Worm (Caenorhabditis elegans): Measurements from ENCODE around the gene pcyt-2.2.

pcyt-2.2 gene

DNA sequence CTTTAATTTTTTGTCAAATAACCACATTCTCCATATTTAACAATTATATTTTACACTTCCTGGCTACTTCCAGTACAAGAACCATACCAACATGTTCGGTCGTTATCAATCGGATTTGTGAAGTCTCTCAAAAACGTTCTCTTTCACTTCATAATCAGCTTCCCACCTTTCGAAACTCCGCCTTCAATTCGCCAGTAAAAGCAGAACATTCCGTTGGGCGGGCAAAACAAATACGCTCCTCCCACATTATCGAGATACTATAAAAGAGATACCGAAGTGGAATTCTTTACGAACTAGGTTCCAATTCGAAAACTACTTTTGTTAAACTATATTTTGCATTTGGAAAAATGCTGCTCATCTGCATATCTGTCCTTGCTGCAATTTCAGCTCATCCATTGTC is 46.4 kb downstream of the pcyt-2.2 start, which contains the start of gene zig-3 (continued):
- TF ChIP-seq let-607 (tag; optimal IDR thresholded peaks at IDR 0.05): no peak
- TF ChIP-seq egl-18 (GFP tag; IDR thresholded peaks at IDR 0.05): no peak
- no peak for TF ChIP-seq F39B2.1 (GFP tag; IDR thresholded peaks at IDR 0.05)
- TF ChIP-seq him-1 (tag; optimal IDR thresholded peaks at IDR 0.05): no peak
- no peak for TF ChIP-seq ztf-25 (GFP tag; IDR thresholded peaks at IDR 0.05)

- TF ChIP-seq akir-1 (GFP tag; optimal IDR thresholded peaks at IDR 0.05) (no peak), tbp1 (GFP tag; optimal IDR thresholded peaks at IDR 0.05) (no peak), ceh-79 (tag; optimal IDR thresholded peaks at IDR 0.05) (no peak), nfya-1 (tag; optimal IDR thresholded peaks at IDR 0.05; ENCODE audit: borderline replicate concordance, insufficient read depth) (no peak), D2030.7 (GFP tag; IDR thresholded peaks at IDR 0.05) (no peak), hlh-12 (tag; optimal IDR thresholded peaks at IDR 0.05) (no peak), Y53F4B.3 (GFP tag; IDR thresholded peaks at IDR 0.05) (no peak)
Observed at ce11 chrX:7932453-7932852, 48.4 kb downstream of the pcyt-2.2 start.

Measured in whole organism, young adult.